Fruit fly (Drosophila melanogaster) whole organism, pupa: ENCODE data around the gene gcm.

Experiments used
- CG10348 ChIP-seq: fragments of 200-800 bp; sonication (Bioruptor generic); IDR thresholded peaks from 2 replicates; pipeline ENCODE4 v1.3.6; 2022; ENCODE audit warnings: missing biosample characterization, missing genetic modification characterization
- CG13204 ChIP-seq: fragments of 200-800 bp; sonication (Bioruptor generic); optimal IDR thresholded peaks from 2 replicates; lab custom pipeline; 2018; ENCODE audit warnings: missing biosample characterization, mild to moderate bottlenecking, missing genetic modification characterization, moderate library complexity
- CG14655 ChIP-seq: fragments of 200-800 bp; sonication (Bioruptor generic); optimal IDR thresholded peaks from 3 replicates; lab custom pipeline; 2017; ENCODE audit warnings: mild to moderate bottlenecking, missing biosample characterization, missing genetic modification reagents, missing genetic modification characterization
- CG15710 ChIP-seq: fragments of 200-800 bp; sonication (Bioruptor generic); optimal IDR thresholded peaks from 2 replicates; lab custom pipeline; 2018; ENCODE audit warnings: missing biosample characterization, mild to moderate bottlenecking, missing genetic modification characterization, moderate library complexity
- CG17806 ChIP-seq: fragments of 200-800 bp; sonication (Bioruptor generic); optimal IDR thresholded peaks from 2 replicates; lab custom pipeline; 2018; ENCODE audit warnings: missing biosample characterization, mild to moderate bottlenecking, missing genetic modification characterization, moderate library complexity
- CG4496 ChIP-seq: fragments of 200-800 bp; sonication (Bioruptor generic); IDR thresholded peaks from 3 replicates; pipeline ENCODE4 v1.3.6; 2022; ENCODE audit warnings: missing biosample characterization, missing genetic modification characterization
- CG8159 ChIP-seq: fragments of 200-800 bp; sonication (Bioruptor generic); optimal IDR thresholded peaks from 3 replicates; lab custom pipeline; 2018; ENCODE audit warnings: missing biosample characterization, mild to moderate bottlenecking, missing genetic modification characterization, moderate library complexity
- CG9948 ChIP-seq: fragments of 200-800 bp; sonication (Bioruptor generic); optimal IDR thresholded peaks from 2 replicates; lab custom pipeline; 2018; ENCODE audit warnings: missing biosample characterization, mild to moderate bottlenecking, missing genetic modification characterization, moderate library complexity
- D1 ChIP-seq: fragments of 200-800 bp; sonication (Bioruptor generic); optimal IDR thresholded peaks from 2 replicates; lab custom pipeline; 2018; ENCODE audit warnings: missing biosample characterization, mild to moderate bottlenecking, missing genetic modification characterization, moderate library complexity
- Pif1A ChIP-seq: fragments of 200-800 bp; sonication (Bioruptor generic); optimal IDR thresholded peaks from 3 replicates; lab custom pipeline; 2016; ENCODE audit warnings: missing biosample characterization, missing genetic modification characterization
- Snoo ChIP-seq: fragments of 200-800 bp; sonication (Bioruptor generic); optimal IDR thresholded peaks from 3 replicates; lab custom pipeline; 2017; ENCODE audit warnings: missing biosample characterization, mild to moderate bottlenecking, missing genetic modification characterization, inconsistent platforms
- fd96Ca ChIP-seq: fragments of 200-800 bp; sonication (Bioruptor generic); IDR thresholded peaks from 3 replicates; pipeline ENCODE4 v1.3.6; 2022; ENCODE audit warnings: missing biosample characterization, missing genetic modification characterization
- gl ChIP-seq: fragments of 200-800 bp; sonication (Bioruptor generic); optimal IDR thresholded peaks from 2 replicates; lab custom pipeline; 2018; ENCODE audit warnings: missing biosample characterization, mild to moderate bottlenecking, missing genetic modification characterization
- rn ChIP-seq: fragments of 200-800 bp; sonication (Bioruptor generic); IDR thresholded peaks from 2 replicates; pipeline ENCODE4 v1.3.6; 2022; ENCODE audit warnings: missing biosample characterization, missing genetic modification characterization

DNA sequence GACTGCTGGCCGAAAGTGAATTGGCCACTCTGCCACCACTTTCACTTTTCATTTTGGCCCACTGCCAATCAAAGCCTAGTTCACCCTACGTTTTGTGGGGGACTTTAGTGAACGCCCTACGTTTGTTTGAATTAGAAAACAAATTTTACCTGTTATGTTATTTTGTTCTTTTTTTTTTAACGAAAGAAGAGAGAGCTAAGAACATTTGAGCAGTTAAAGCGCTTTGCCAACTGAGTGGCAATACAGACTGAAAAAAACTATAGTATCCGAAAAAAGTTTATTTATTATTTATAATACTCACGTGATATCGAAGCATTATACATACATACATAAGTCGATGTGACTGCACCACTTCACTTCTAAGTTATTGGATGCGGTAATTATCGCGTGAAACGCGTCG is 36.4 kb upstream of the gcm start:
- no peak for TF ChIP-seq gl (tag; lab: Kevin White, UChicago)
- TF ChIP-seq CG17806: no peak
- peak; percentile 9 for TF ChIP-seq Pif1A (GFP tag; lab: Kevin White, UChicago)
- TF ChIP-seq CG9948 (tag; lab: Kevin White, UChicago): no peak
- 0 out of 3 replicates have a peak, but pooled peaks have one; percentile 45 for TF ChIP-seq fd96Ca (GFP tag; lab: Robert Waterston, UW)
- TF ChIP-seq CG10348 (GFP tag; lab: Robert Waterston, UW): no peak
- peak; percentile 51; the same call in 1 of the 3 replicates for TF ChIP-seq CG4496 (GFP tag; lab: Robert Waterston, UW)
- TF ChIP-seq CG13204 (GFP tag; lab: Kevin White, UChicago): no peak
- TF ChIP-seq rn (GFP tag; lab: Robert Waterston, UW): no peak
- TF ChIP-seq D1 (tag; lab: Kevin White, UChicago): no peak
- no peak for TF ChIP-seq CG15710 (tag; lab: Kevin White, UChicago)
- TF ChIP-seq Snoo: no peak
- no peak for TF ChIP-seq CG8159 (tag; lab: Kevin White, UChicago)
- peak; percentile 30 for TF ChIP-seq CG14655
